Fruit fly (Drosophila melanogaster) whole organism, embryonic: ENCODE results near the gene bma.

Experiments
- Atf-2 ChIP-seq: fragments of 200-800 bp; sonication (Bioruptor generic); optimal IDR thresholded peaks from 2 replicates; lab custom pipeline; 2016; ENCODE audit warnings: missing biosample characterization, missing genetic modification characterization
- Atf6 ChIP-seq: fragments of 200-800 bp; sonication (Bioruptor generic); IDR thresholded peaks from 2 replicates; pipeline ENCODE4 v1.3.6; 2022; ENCODE audit warnings: missing biosample characterization, missing genetic modification characterization
- B-H2 ChIP-seq: fragments of 200-800 bp; sonication (Bioruptor generic); optimal IDR thresholded peaks from 2 replicates; lab custom pipeline; 2018; ENCODE audit warnings: missing biosample characterization, mild to moderate bottlenecking, missing genetic modification characterization
- Bgb ChIP-seq: fragments of 200-800 bp; sonication (Bioruptor generic); IDR thresholded peaks from 2 replicates; pipeline ENCODE4 v1.3.6; 2022; ENCODE audit warnings: missing biosample characterization, missing genetic modification characterization; ENCODE audit not compliant: partially characterized antibody
- CG10147 ChIP-seq: fragments of 200-800 bp; sonication (Bioruptor generic); optimal IDR thresholded peaks from 2 replicates; lab custom pipeline; 2019; ENCODE audit warnings: missing biosample characterization, mild to moderate bottlenecking, missing genetic modification characterization, moderate library complexity
- CG11247 ChIP-seq: fragments of 200-800 bp; sonication (Bioruptor generic); IDR thresholded peaks from 2 replicates; pipeline ENCODE4 v1.3.6; 2022; ENCODE audit warnings: missing biosample characterization, missing genetic modification characterization
- CG11456 ChIP-seq: fragments of 200-800 bp; sonication (Bioruptor generic); IDR thresholded peaks from 3 replicates; pipeline ENCODE4 v1.3.6; 2022; ENCODE audit warnings: missing biosample characterization, missing genetic modification characterization
- CG11723 ChIP-seq: fragments of 200-800 bp; sonication (Bioruptor generic); optimal IDR thresholded peaks from 2 replicates; lab custom pipeline; 2017; ENCODE audit warnings: missing biosample characterization, mild to moderate bottlenecking, missing genetic modification characterization
- CG12155 ChIP-seq: fragments of 200-800 bp; sonication (Bioruptor generic); optimal IDR thresholded peaks from 3 replicates; lab custom pipeline; 2016; ENCODE audit warnings: missing biosample characterization, missing genetic modification characterization
- CG14667 ChIP-seq: fragments of 200-800 bp; sonication (Bioruptor generic); IDR thresholded peaks from 2 replicates; pipeline ENCODE4 v1.3.6; 2022; ENCODE audit warnings: missing biosample characterization, missing genetic modification characterization
- CG17328 ChIP-seq: fragments of 200-800 bp; sonication (Bioruptor generic); IDR thresholded peaks from 2 replicates; pipeline ENCODE4 v1.3.6; 2022; ENCODE audit warnings: missing biosample characterization, missing genetic modification characterization
- CG17385 ChIP-seq: fragments of 200-800 bp; sonication (Bioruptor generic); optimal IDR thresholded peaks from 3 replicates; lab custom pipeline; 2018; ENCODE audit warnings: missing biosample characterization, mild to moderate bottlenecking, missing genetic modification characterization
- CG17568 ChIP-seq: fragments of 200-800 bp; sonication (Bioruptor generic); optimal IDR thresholded peaks from 2 replicates; lab custom pipeline; 2018; ENCODE audit warnings: missing biosample characterization, mild to moderate bottlenecking, missing genetic modification characterization, moderate library complexity
- CG30020 ChIP-seq: fragments of 200-800 bp; optimal IDR thresholded peaks from 2 replicates; lab custom pipeline; 2019; ENCODE audit warnings: missing biosample characterization, mild to moderate bottlenecking, missing genetic modification characterization, moderate library complexity
- CG3847 ChIP-seq: fragments of 200-800 bp; sonication (Bioruptor generic); IDR thresholded peaks from 2 replicates; pipeline ENCODE4 v1.3.6; 2022; ENCODE audit warnings: missing biosample characterization, missing genetic modification characterization
- CG3995 ChIP-seq: fragments of 200-800 bp; sonication (Bioruptor generic); optimal IDR thresholded peaks from 3 replicates; lab custom pipeline; 2016; ENCODE audit warnings: missing biosample characterization, missing genetic modification characterization
- CG4282 ChIP-seq: fragments of 200-800 bp; sonication (Bioruptor generic); optimal IDR thresholded peaks from 2 replicates; lab custom pipeline; 2016; ENCODE audit warnings: missing biosample characterization, missing genetic modification characterization
- CG4328 ChIP-seq: fragments of 200-800 bp; sonication (Bioruptor generic); optimal IDR thresholded peaks from 3 replicates; lab custom pipeline; 2017; ENCODE audit warnings: missing biosample characterization, missing genetic modification reagents, missing genetic modification characterization
- CG4730 ChIP-seq: fragments of 200-800 bp; sonication (Bioruptor generic); IDR thresholded peaks from 2 replicates; pipeline ENCODE4 v1.3.6; 2022; ENCODE audit warnings: missing biosample characterization, missing genetic modification characterization
- CG6813 ChIP-seq: fragments of 200-800 bp; sonication (Bioruptor generic); optimal IDR thresholded peaks from 2 replicates; lab custom pipeline; 2017; ENCODE audit warnings: missing biosample characterization, missing genetic modification characterization, mild to moderate bottlenecking, moderate library complexity, missing genetic modification reagents
- CG8359 ChIP-seq: fragments of 200-800 bp; sonication (Bioruptor generic); optimal IDR thresholded peaks from 2 replicates; lab custom pipeline; 2017; ENCODE audit warnings: missing biosample characterization, mild to moderate bottlenecking, missing genetic modification characterization, borderline replicate concordance
- CG8388 ChIP-seq: fragments of 200-800 bp; sonication (Bioruptor generic); optimal IDR thresholded peaks from 2 replicates; lab custom pipeline; 2019; ENCODE audit warnings: missing biosample characterization, mild to moderate bottlenecking, missing genetic modification characterization, moderate library complexity
- CG8765 ChIP-seq: fragments of 200-800 bp; sonication (Bioruptor generic); IDR thresholded peaks from 2 replicates; pipeline ENCODE4 v1.3.6; 2022; ENCODE audit warnings: missing biosample characterization, missing genetic modification characterization
- CG9932 ChIP-seq: fragments of 200-800 bp; sonication (Bioruptor generic); IDR thresholded peaks from 2 replicates; pipeline ENCODE4 v1.3.6; 2022; ENCODE audit warnings: missing biosample characterization, missing genetic modification characterization
- Chrac-16 ChIP-seq: fragments of 200-800 bp; sonication (Bioruptor generic); optimal IDR thresholded peaks from 3 replicates; lab custom pipeline; 2016; ENCODE audit warnings: missing biosample characterization, missing genetic modification characterization
- Dek ChIP-seq: fragments of 200-800 bp; sonication (Bioruptor generic); optimal IDR thresholded peaks from 3 replicates; lab custom pipeline; 2019; ENCODE audit warnings: missing biosample characterization, mild to moderate bottlenecking, missing genetic modification characterization, moderate library complexity
- Elba2 ChIP-seq: fragments of 200-800 bp; sonication (Bioruptor generic); optimal IDR thresholded peaks from 3 replicates; lab custom pipeline; 2016; ENCODE audit warnings: missing biosample characterization, missing genetic modification characterization
- Ets97D ChIP-seq: fragments of 200-800 bp; sonication (Bioruptor generic); optimal IDR thresholded peaks from 3 replicates; lab custom pipeline; 2016; ENCODE audit warnings: missing biosample characterization, missing genetic modification characterization
- Hmr ChIP-seq: fragments of 200-800 bp; sonication (Bioruptor generic); optimal IDR thresholded peaks from 3 replicates; lab custom pipeline; 2017; ENCODE audit warnings: mild to moderate bottlenecking, missing biosample characterization, missing genetic modification reagents, missing genetic modification characterization
- Meics ChIP-seq: fragments of 200-800 bp; sonication (Bioruptor generic); optimal IDR thresholded peaks from 2 replicates; lab custom pipeline; 2017; ENCODE audit warnings: missing biosample characterization, mild to moderate bottlenecking, missing genetic modification characterization
- NC2α ChIP-seq: fragments of 200-800 bp; sonication (Bioruptor generic); optimal IDR thresholded peaks from 2 replicates; lab custom pipeline; 2016; ENCODE audit warnings: missing biosample characterization, missing genetic modification characterization
- Oli ChIP-seq: fragments of 200-800 bp; sonication (Bioruptor generic); optimal IDR thresholded peaks from 2 replicates; lab custom pipeline; 2018; ENCODE audit warnings: missing biosample characterization, mild to moderate bottlenecking, missing genetic modification characterization, moderate library complexity
- Pdp1 ChIP-seq, 2 experiments: fragments of 200-800 bp; sonication (Bioruptor generic); optimal IDR thresholded peaks; 3 replicates each; lab custom pipeline; 2016; ENCODE audit warnings: missing biosample characterization in 2 of 2, missing genetic modification characterization in 2 of 2, mild to moderate bottlenecking in 1 of 2, moderate library complexity in 1 of 2
- Scr ChIP-seq: fragments of 200-800 bp; sonication (Bioruptor generic); IDR thresholded peaks from 2 replicates; pipeline ENCODE4 v1.3.6; 2022; ENCODE audit warnings: missing biosample characterization, missing genetic modification characterization; ENCODE audit not compliant: partially characterized antibody
- Sry-δ ChIP-seq: fragments of 200-800 bp; sonication (Bioruptor generic); optimal IDR thresholded peaks from 2 replicates; lab custom pipeline; 2016; ENCODE audit warnings: missing biosample characterization, missing genetic modification characterization
- br ChIP-seq: fragments of >200 bp; optimal IDR thresholded peaks from 2 replicates; lab custom pipeline; 2017
- bsh ChIP-seq, 2 experiments: fragments of 200-800 bp; sonication (Bioruptor generic); optimal IDR thresholded peaks; 2 replicates each; lab custom pipeline; 2017 to 2018; ENCODE audit warnings: mild to moderate bottlenecking in 2 of 2, missing biosample characterization in 2 of 2, missing genetic modification characterization in 2 of 2, moderate library complexity in 1 of 2
- ci ChIP-seq: fragments of 200-800 bp; sonication (Bioruptor generic); IDR thresholded peaks from 3 replicates; pipeline ENCODE4 v1.3.6; 2022; ENCODE audit warnings: missing biosample characterization, missing genetic modification characterization
- ken ChIP-seq: fragments of 200-800 bp; sonication (Bioruptor generic); IDR thresholded peaks from 3 replicates; pipeline ENCODE4 v1.3.6; 2022; ENCODE audit warnings: missing biosample characterization, missing genetic modification characterization
- lmd ChIP-seq: fragments of 200-800 bp; sonication (Bioruptor generic); IDR thresholded peaks from 2 replicates; pipeline ENCODE4 v1.3.6; 2022; ENCODE audit warnings: missing biosample characterization, missing genetic modification characterization
- luna ChIP-seq: fragments of 200-800 bp; sonication (Bioruptor generic); optimal IDR thresholded peaks from 2 replicates; lab custom pipeline; 2016; ENCODE audit warnings: missing biosample characterization, missing genetic modification characterization
- nerfin-1 ChIP-seq: fragments of 200-800 bp; sonication (Bioruptor generic); optimal IDR thresholded peaks from 3 replicates; lab custom pipeline; 2019; ENCODE audit warnings: missing biosample characterization, mild to moderate bottlenecking, missing genetic modification characterization, moderate library complexity
- onecut ChIP-seq: fragments of 200-800 bp; sonication (Bioruptor generic); IDR thresholded peaks from 2 replicates; pipeline ENCODE4 v1.3.6; 2022; ENCODE audit warnings: missing biosample characterization, missing genetic modification characterization
- pros ChIP-seq: fragments of 200-800 bp; sonication (Bioruptor generic); optimal IDR thresholded peaks from 3 replicates; lab custom pipeline; 2019; ENCODE audit warnings: missing biosample characterization, mild to moderate bottlenecking, missing genetic modification characterization, moderate library complexity
- sens-2 ChIP-seq: fragments of 200-800 bp; sonication (Bioruptor generic); IDR thresholded peaks from 2 replicates; pipeline ENCODE4 v1.3.6; 2022; ENCODE audit warnings: missing biosample characterization, missing genetic modification characterization
- tap ChIP-seq: fragments of 200-800 bp; optimal IDR thresholded peaks from 3 replicates; lab custom pipeline; 2019; ENCODE audit warnings: missing biosample characterization, mild to moderate bottlenecking, missing genetic modification characterization, moderate library complexity
- toy ChIP-seq: fragments of 200-800 bp; sonication (Bioruptor generic); IDR thresholded peaks from 2 replicates; pipeline ENCODE4 v1.3.6; 2022; ENCODE audit warnings: missing biosample characterization, missing genetic modification characterization
- twi ChIP-seq: fragments of 200-800 bp; optimal IDR thresholded peaks from 2 replicates; lab custom pipeline; 2019; ENCODE audit warnings: missing biosample characterization, mild to moderate bottlenecking, missing genetic modification characterization, moderate library complexity
- tx ChIP-seq: fragments of 200-800 bp; sonication (Bioruptor generic); optimal IDR thresholded peaks from 2 replicates; lab custom pipeline; 2016; ENCODE audit warnings: missing biosample characterization, missing genetic modification characterization
- wdn ChIP-seq: fragments of 200-800 bp; sonication (Bioruptor generic); IDR thresholded peaks from 2 replicates; pipeline ENCODE4 v1.3.6; 2022; ENCODE audit warnings: missing biosample characterization, missing genetic modification characterization

bma gene

dm6 chr3L:9972007-9972856 lies 64.3 kb downstream of the bma start, which contains the start of the genes CG6674, CG42455 and vnc (continued):
- TF ChIP-seq NC2α (GFP tag; lab: Kevin White, UChicago) (no peak), CG10147 (GFP tag; lab: Kevin White, UChicago) (no peak), tap (tag; lab: Kevin White, UChicago) (no peak), CG11456 (GFP tag; lab: Robert Waterston, UW) (no peak), CG12155 (GFP tag; lab: Kevin White, UChicago) (peak; percentile 18), br (lab: Kevin White, UChicago) (no peak), Meics (GFP tag; lab: Kevin White, UChicago) (no peak), Ets97D (no peak), Sry-δ (no peak), bsh (GFP tag; optimal IDR thresholded peaks at IDR 0.05; lab: Kevin White, UChicago) (peak in 1 of 2 experiments; percentile 4), CG17568 (GFP tag; lab: Kevin White, UChicago) (peak; percentile 9), CG3995 (GFP tag; lab: Kevin White, UChicago) (no peak), Bgb (GFP tag; lab: Robert Waterston, UW) (no peak), CG11247 (GFP tag; lab: Robert Waterston, UW) (no peak), CG17328 (GFP tag; lab: Robert Waterston, UW) (no peak), tx (GFP tag; lab: Kevin White, UChicago) (no peak), Scr (GFP tag; lab: Robert Waterston, UW) (no peak), CG4730 (GFP tag; lab: Robert Waterston, UW) (no peak), CG6813 (GFP tag; lab: Kevin White, UChicago) (no peak), CG11723 (GFP tag; lab: Kevin White, UChicago) (no peak), CG8388 (no peak), CG17385 (GFP tag; lab: Kevin White, UChicago) (peak; percentile 29), nerfin-1 (tag; lab: Kevin White, UChicago) (no peak), CG8765 (GFP tag; lab: Robert Waterston, UW) (no peak), Hmr (peak; percentile 15), CG3847 (no peak; the same call in 1 of the 2 replicates), Atf6 (GFP tag; lab: Robert Waterston, UW) (no peak), CG14667 (GFP tag; lab: Robert Waterston, UW) (no peak), Elba2 (GFP tag; lab: Kevin White, UChicago) (no peak), Atf-2 (GFP tag; lab: Kevin White, UChicago) (no peak), Dek (no peak), CG4328 (GFP tag; lab: Kevin White, UChicago) (no peak), onecut (GFP tag; lab: Robert Waterston, UW) (no peak; the same call in 1 of the 2 replicates), ci (GFP tag; lab: Robert Waterston, UW) (no peak), Pdp1 (GFP tag; optimal IDR thresholded peaks at IDR 0.05; lab: Kevin White, UChicago) (peak; percentile 27 to 47), CG8359 (GFP tag; lab: Kevin White, UChicago) (no peak), CG30020 (tag; lab: Kevin White, UChicago) (peak; percentile 40), ken (GFP tag; lab: Robert Waterston, UW) (no peak), toy (GFP tag; lab: Robert Waterston, UW) (no peak), sens-2 (GFP tag; lab: Robert Waterston, UW) (no peak), twi (no peak), pros (GFP tag; lab: Kevin White, UChicago) (no peak), CG9932 (GFP tag; lab: Robert Waterston, UW) (peak; percentile 55; the same call in 1 of the 2 replicates), luna (GFP tag; lab: Kevin White, UChicago) (no peak), lmd (GFP tag; lab: Robert Waterston, UW) (no peak; the same call in 1 of the 2 replicates), B-H2 (GFP tag; lab: Kevin White, UChicago) (no peak), Oli (tag; lab: Kevin White, UChicago) (no peak), CG4282 (GFP tag; lab: Kevin White, UChicago) (no peak), Chrac-16 (GFP tag; lab: Kevin White, UChicago) (no peak), wdn (GFP tag; lab: Robert Waterston, UW) (no peak)
